Worm (Caenorhabditis elegans) whole organism, midembryonic: ENCODE results near the gene daf-14.

Source experiments
- T22C8.4 ChIP-seq: fragments of 200-800 bp; sonication (Bioruptor generic); IDR thresholded peaks from 2 replicates; pipeline ENCODE4 v1.3.6; 2022; ENCODE audit warnings: missing genetic modification characterization, missing compliant biosample characterization
- cog-1 ChIP-seq: sonication (generic microtip); optimal IDR thresholded peaks from 2 replicates; lab custom pipeline; 2016; ENCODE audit warnings: missing genetic modification characterization, missing compliant biosample characterization
- flt-1 ChIP-seq: fragments of 200-800 bp; sonication (Bioruptor generic); IDR thresholded peaks from 2 replicates; pipeline ENCODE4 v1.3.6; 2022; ENCODE audit warnings: missing genetic modification characterization, missing compliant biosample characterization
- klf-2 ChIP-seq: fragments of 200-800 bp; sonication (Bioruptor generic); conservative IDR thresholded peaks from 2 replicates; pipeline ENCODE4 v1.3.6; 2022; ENCODE audit warnings: missing genetic modification reagents, missing genetic modification characterization, missing compliant biosample characterization
- tab-1 ChIP-seq: fragments of 200-800 bp; sonication (Bioruptor generic); IDR thresholded peaks from 2 replicates; pipeline ENCODE4 v1.3.6; 2022; ENCODE audit warnings: missing genetic modification characterization, missing compliant biosample characterization
- ztf-23 ChIP-seq: fragments of 200-800 bp; sonication (Bioruptor generic); IDR thresholded peaks from 2 replicates; pipeline ENCODE4 v1.3.6; 2022; ENCODE audit warnings: missing genetic modification reagents, missing genetic modification characterization, missing compliant biosample characterization
- ztf-29 ChIP-seq: fragments of 200-800 bp; sonication (Bioruptor generic); IDR thresholded peaks from 2 replicates; pipeline ENCODE4 v1.3.6; 2022; ENCODE audit warnings: missing genetic modification reagents, missing genetic modification characterization, missing compliant biosample characterization

ce11 chrIV:10215393-10215792 is 35.0 kb upstream of the daf-14 start:
- TF ChIP-seq ztf-23 (GFP tag; lab: Robert Waterston, UW) = no peak
- no peak for TF ChIP-seq cog-1 (tag; lab: Kevin White, UChicago)
- TF ChIP-seq klf-2 (GFP tag; lab: Robert Waterston, UW) = no peak
- no peak for TF ChIP-seq T22C8.4 (GFP tag; lab: Robert Waterston, UW)
- no peak for TF ChIP-seq flt-1
- TF ChIP-seq ztf-29 (GFP tag; lab: Robert Waterston, UW) = no peak
- no peak for TF ChIP-seq tab-1
